Worm (Caenorhabditis elegans) whole organism, early embryonic: Measurements from ENCODE around the gene T11F8.12.

Experiments
- B0310.2 ChIP-seq: sonication (generic microtip); optimal IDR thresholded peaks from 2 replicates; lab custom pipeline; 2016; ENCODE audit warnings: mild to moderate bottlenecking, missing genetic modification characterization, missing compliant biosample characterization
- hmbx-1 ChIP-seq: sonication (generic microtip); optimal IDR thresholded peaks from 2 replicates; lab custom pipeline; 2016; ENCODE audit warnings: mild to moderate bottlenecking, missing genetic modification characterization, missing compliant biosample characterization

DNA sequence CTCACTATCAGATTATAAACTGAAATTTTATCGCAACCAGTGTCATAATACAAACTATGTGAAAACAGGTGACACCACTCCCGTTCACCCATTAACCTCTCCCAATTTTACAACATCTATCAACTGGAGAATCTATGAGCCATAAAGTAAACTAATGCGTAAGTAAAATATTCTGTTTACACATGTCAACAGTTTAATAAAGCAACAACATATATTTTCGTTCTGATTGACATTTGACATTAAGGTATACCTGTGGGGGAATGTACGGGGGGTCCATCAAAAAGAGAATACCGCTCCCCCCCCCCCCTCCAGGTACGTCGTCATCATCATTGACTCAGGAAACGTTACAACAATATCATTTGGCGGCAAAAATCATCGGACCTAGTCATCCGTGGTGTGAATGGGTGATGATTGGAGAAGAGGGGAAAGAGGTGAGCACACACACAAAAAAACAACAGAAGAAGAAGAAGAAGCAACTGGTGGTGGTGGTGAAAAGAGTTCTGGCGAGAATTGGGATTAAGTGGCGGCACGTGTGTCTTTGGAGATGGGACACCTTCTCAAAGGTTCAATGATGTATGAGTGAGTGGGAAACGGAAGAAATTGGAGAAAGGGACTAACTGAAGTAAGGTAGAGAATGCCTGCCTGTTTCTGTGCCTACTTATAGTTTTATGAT, 44.7 kb upstream of the T11F8.12 start:
- TF ChIP-seq B0310.2 (no peak), hmbx-1 (no peak)
